Worm (Caenorhabditis elegans): ENCODE measurements around the gene pat-6.

DNA sequence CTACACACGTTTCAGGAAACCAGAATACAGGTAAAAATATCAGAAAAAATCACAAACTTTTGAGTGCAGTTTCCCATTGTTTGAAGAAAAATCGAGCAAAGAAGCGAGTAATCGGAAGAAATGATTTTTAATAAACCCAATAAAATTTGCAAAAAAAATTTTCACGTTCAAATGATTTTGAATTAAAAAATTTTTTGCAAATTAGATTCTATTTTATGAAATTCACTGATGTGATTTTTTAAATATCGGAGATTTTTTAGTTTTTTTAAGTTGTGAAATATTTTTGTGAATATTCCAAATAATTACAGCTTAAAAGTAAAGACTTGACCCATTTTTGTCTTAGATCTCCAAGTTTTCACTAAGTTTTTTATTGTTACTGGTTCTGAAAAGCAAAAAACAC is 34.2 kb upstream of the pat-6 start, which contains the start of gene pnp-1:
- TF ChIP-seq pqm-1 (tag; optimal IDR thresholded peaks at IDR 0.05) (no peak), sox-4 (tag; optimal IDR thresholded peaks at IDR 0.05) (no peak), ceh-6 (GFP tag; optimal IDR thresholded peaks at IDR 0.05) (no peak), ama-1 (optimal IDR thresholded peaks at IDR 0.05) (no peak), hlh-30 (tag; optimal IDR thresholded peaks at IDR 0.05; ENCODE audit: insufficient read depth) (no peak), tbx-2 (tag; optimal IDR thresholded peaks at IDR 0.05) (no peak), eyg-1 (tag; optimal IDR thresholded peaks at IDR 0.05) (no peak), syd-9 (tag; optimal IDR thresholded peaks at IDR 0.05) (no peak), nhr-11 (tag; optimal IDR thresholded peaks at IDR 0.05) (no peak), hlh-13 (GFP tag; optimal IDR thresholded peaks at IDR 0.05) (no peak)
